Worm (Caenorhabditis elegans) whole organism, late embryonic: ENCODE data around the gene ugt-54.

Experiments used
- C08G9.2 ChIP-seq: sonication (generic microtip); optimal IDR thresholded peaks from 2 replicates; lab custom pipeline; 2016; ENCODE audit warnings: mild to moderate bottlenecking, missing genetic modification characterization, moderate library complexity, missing compliant biosample characterization
- C38D4.7 ChIP-seq: fragments of 200-800 bp; sonication (Bioruptor generic); optimal IDR thresholded peaks from 2 replicates; lab custom pipeline; 2018; ENCODE audit warnings: mild to moderate bottlenecking, missing genetic modification characterization, moderate library complexity, missing compliant biosample characterization
- F13H6.1 ChIP-seq: sonication (generic microtip); optimal IDR thresholded peaks from 2 replicates; lab custom pipeline; 2016; ENCODE audit warnings: missing genetic modification characterization, missing compliant biosample characterization
- K09A11.1 ChIP-seq: sonication (generic microtip); optimal IDR thresholded peaks from 2 replicates; lab custom pipeline; 2017; ENCODE audit warnings: antibody characterized with exemption, mild to moderate bottlenecking, missing genetic modification characterization, missing compliant biosample characterization; ENCODE audit not compliant: insufficient read depth
- T23F11.4 ChIP-seq: fragments of 200-800 bp; sonication (Bioruptor generic); optimal IDR thresholded peaks from 2 replicates; lab custom pipeline; 2018; ENCODE audit warnings: mild to moderate bottlenecking, missing genetic modification characterization, missing compliant biosample characterization
- Y22D7AL.16 ChIP-seq: sonication (generic microtip); optimal IDR thresholded peaks from 2 replicates; lab custom pipeline; 2016; ENCODE audit warnings: missing genetic modification characterization, missing compliant biosample characterization
- ceh-14 ChIP-seq: sonication (generic microtip); optimal IDR thresholded peaks from 2 replicates; lab custom pipeline; 2016; ENCODE audit warnings: missing genotype, missing genetic modification characterization, missing compliant biosample characterization
- ceh-18 ChIP-seq: sonication (generic microtip); optimal IDR thresholded peaks from 2 replicates; lab custom pipeline; 2016; ENCODE audit warnings: missing genetic modification characterization, missing compliant biosample characterization
- ceh-19 ChIP-seq: fragments of 200-800 bp; sonication (Bioruptor generic); optimal IDR thresholded peaks from 2 replicates; lab custom pipeline; 2018; ENCODE audit warnings: mild to moderate bottlenecking, missing genetic modification characterization, missing compliant biosample characterization
- ceh-24 ChIP-seq: sonication (generic microtip); optimal IDR thresholded peaks from 2 replicates; lab custom pipeline; 2016; ENCODE audit warnings: mild to moderate bottlenecking, missing genetic modification characterization, missing compliant biosample characterization
- ceh-34 ChIP-seq: sonication (generic microtip); optimal IDR thresholded peaks from 2 replicates; lab custom pipeline; 2016; ENCODE audit warnings: mild to moderate bottlenecking, missing genetic modification characterization, missing compliant biosample characterization
- ceh-48 ChIP-seq: sonication (generic microtip); optimal IDR thresholded peaks from 2 replicates; lab custom pipeline; 2016; ENCODE audit warnings: missing genetic modification characterization, inconsistent platforms, missing compliant biosample characterization
- ceh-9 ChIP-seq: sonication (generic microtip); optimal IDR thresholded peaks from 2 replicates; lab custom pipeline; 2016; ENCODE audit warnings: mild to moderate bottlenecking, missing genetic modification characterization, inconsistent platforms, missing compliant biosample characterization
- dmd-4 ChIP-seq: sonication (generic microtip); optimal IDR thresholded peaks from 2 replicates; lab custom pipeline; 2016; ENCODE audit warnings: borderline replicate concordance, missing genetic modification characterization, missing compliant biosample characterization
- dve-1 ChIP-seq: sonication (generic microtip); optimal IDR thresholded peaks from 2 replicates; lab custom pipeline; 2017; ENCODE audit warnings: antibody characterized with exemption, mild to moderate bottlenecking, missing genetic modification characterization, missing compliant biosample characterization
- elt-2 ChIP-seq: sonication (generic microtip); optimal IDR thresholded peaks from 2 replicates; lab custom pipeline; 2016; ENCODE audit warnings: missing genetic modification reagents, missing genetic modification characterization, missing compliant biosample characterization
- elt-4 ChIP-seq: sonication (generic microtip); optimal IDR thresholded peaks from 2 replicates; lab custom pipeline; 2016; ENCODE audit warnings: missing genetic modification characterization, missing compliant biosample characterization
- fax-1 ChIP-seq: sonication (generic microtip); optimal IDR thresholded peaks from 2 replicates; lab custom pipeline; 2016; ENCODE audit warnings: missing genotype, missing genetic modification characterization, missing compliant biosample characterization
- fkh-10 ChIP-seq: fragments of 150-350 bp; optimal IDR thresholded peaks from 2 replicates; lab custom pipeline; 2014; ENCODE audit warnings: missing biosample characterization, missing genetic modification reagents, missing genetic modification characterization
- hlh-13 ChIP-seq: fragments of 200-800 bp; sonication (Bioruptor generic); optimal IDR thresholded peaks from 2 replicates; lab custom pipeline; 2018; ENCODE audit warnings: mild to moderate bottlenecking, missing genetic modification characterization, missing compliant biosample characterization
- hlh-15 ChIP-seq: sonication (generic microtip); optimal IDR thresholded peaks from 2 replicates; lab custom pipeline; 2016; ENCODE audit warnings: missing genetic modification characterization, missing compliant biosample characterization
- hlh-30 ChIP-seq: sonication (generic microtip); optimal IDR thresholded peaks from 2 replicates; lab custom pipeline; 2017; ENCODE audit warnings: antibody characterized with exemption, missing genetic modification characterization, missing compliant biosample characterization; ENCODE audit not compliant: insufficient read depth
- mec-3 ChIP-seq: sonication (generic microtip); optimal IDR thresholded peaks from 2 replicates; lab custom pipeline; 2016; ENCODE audit warnings: borderline replicate concordance, missing genetic modification characterization, missing compliant biosample characterization
- nfya-1 ChIP-seq: sonication (generic microtip); optimal IDR thresholded peaks from 2 replicates; lab custom pipeline; 2017; ENCODE audit warnings: missing genetic modification characterization, mild to moderate bottlenecking, missing compliant biosample characterization, antibody characterized with exemption, moderate library complexity
- npax-4 ChIP-seq: sonication (generic microtip); optimal IDR thresholded peaks from 2 replicates; lab custom pipeline; 2016; ENCODE audit warnings: missing genetic modification characterization, missing compliant biosample characterization
- pax-1 ChIP-seq: fragments of 150-350 bp; optimal IDR thresholded peaks from 2 replicates; lab custom pipeline; 2014; ENCODE audit warnings: missing biosample characterization, missing genetic modification characterization
- pha-2 ChIP-seq: sonication (generic microtip); optimal IDR thresholded peaks from 2 replicates; lab custom pipeline; 2017; ENCODE audit warnings: mild to moderate bottlenecking, missing genetic modification characterization, missing compliant biosample characterization
- pros-1 ChIP-seq: fragments of 150-350 bp; optimal IDR thresholded peaks from 2 replicates; lab custom pipeline; 2014; ENCODE audit warnings: missing biosample characterization, missing genetic modification reagents, missing genetic modification characterization
- ref-2 ChIP-seq: sonication (generic microtip); optimal IDR thresholded peaks from 2 replicates; lab custom pipeline; 2016; ENCODE audit warnings: missing genetic modification characterization, missing compliant biosample characterization
- sdc-2 ChIP-seq: sonication (generic microtip); optimal IDR thresholded peaks from 2 replicates; lab custom pipeline; 2016; ENCODE audit warnings: missing genotype, missing genetic modification characterization, missing compliant biosample characterization
- sox-2 ChIP-seq: fragments of 200-800 bp; sonication (Bioruptor generic); IDR thresholded peaks from 2 replicates; pipeline ENCODE4 v1.3.6; 2022; ENCODE audit warnings: missing genetic modification reagents, missing genetic modification characterization, missing compliant biosample characterization
- sox-4 ChIP-seq: sonication (generic microtip); optimal IDR thresholded peaks from 2 replicates; lab custom pipeline; 2017; ENCODE audit warnings: mild to moderate bottlenecking, missing genetic modification characterization, inconsistent platforms, missing compliant biosample characterization
- syd-9 ChIP-seq: sonication (generic microtip); optimal IDR thresholded peaks from 2 replicates; lab custom pipeline; 2016; ENCODE audit warnings: mild to moderate bottlenecking, missing genetic modification characterization, moderate library complexity, missing compliant biosample characterization
- tbx-2 ChIP-seq: sonication (generic microtip); optimal IDR thresholded peaks from 2 replicates; lab custom pipeline; 2016; ENCODE audit warnings: missing genetic modification characterization, missing compliant biosample characterization
- tbx-7 ChIP-seq: sonication (generic microtip); optimal IDR thresholded peaks from 2 replicates; lab custom pipeline; 2016; ENCODE audit warnings: missing genotype, missing genetic modification characterization, missing compliant biosample characterization
- ttx-3 ChIP-seq: sonication (generic microtip); optimal IDR thresholded peaks from 2 replicates; lab custom pipeline; 2016; ENCODE audit warnings: missing genetic modification reagents, missing genetic modification characterization, missing compliant biosample characterization
- unc-3 ChIP-seq, 2 experiments: fragments of 200-800 bp in 1 of 2; sonication (Bioruptor generic) in 1 of 2; sonication (generic microtip) in 1 of 2; conservative IDR thresholded peaks in 1 of 2; optimal IDR thresholded peaks in 1 of 2; 2 replicates each; pipeline versions ENCODE4 v1.3.6 to Lab custom; 2016 to 2022; ENCODE audit warnings: missing compliant biosample characterization in 2 of 2, missing genetic modification characterization in 2 of 2, missing genetic modification reagents in 1 of 2
- unc-42 ChIP-seq: sonication (generic microtip); optimal IDR thresholded peaks from 2 replicates; lab custom pipeline; 2016; ENCODE audit warnings: missing genotype, missing genetic modification characterization, missing compliant biosample characterization
- unc-55 ChIP-seq: sonication (generic microtip); optimal IDR thresholded peaks from 2 replicates; lab custom pipeline; 2017; ENCODE audit warnings: missing biosample characterization, missing genetic modification reagents, missing genetic modification characterization
- unc-86 ChIP-seq: sonication (generic microtip); optimal IDR thresholded peaks from 2 replicates; lab custom pipeline; 2016; ENCODE audit warnings: missing genetic modification characterization, missing compliant biosample characterization

ugt-54 gene

ce11 chrIV:10734527-10735436, 26.7 kb upstream of the ugt-54 start, which contains the start of the genes orc-5 and cyb-1:
TSS of gene orc-5 (minus strand) at chrIV:10734588.
TSS of gene cyb-1 (plus strand) at chrIV:10735216.
- TF ChIP-seq pha-2, result no peak
- peak; percentile 62 for TF ChIP-seq hlh-30
- peak; percentile 23 for TF ChIP-seq unc-42 (tag; lab: Kevin White, UChicago)
- TF ChIP-seq F13H6.1 (tag; lab: Kevin White, UChicago), result no peak
- no peak for TF ChIP-seq ceh-9 (tag; lab: Kevin White, UChicago)
- peak; percentile 66 for TF ChIP-seq ceh-48 (tag; lab: Kevin White, UChicago)
- TF ChIP-seq pros-1, result no peak
- no peak for TF ChIP-seq sdc-2
- peak; percentile 58 for TF ChIP-seq pax-1 (tag; lab: Kevin White, UChicago)
- TF ChIP-seq ceh-19 (GFP tag; lab: Kevin White, UChicago), result no peak
- TF ChIP-seq fkh-10 (GFP tag; lab: Kevin White, UChicago), result no peak
- no peak for TF ChIP-seq unc-3 (GFP tag; conservative IDR thresholded peaks at IDR 0.05; lab: Robert Waterston, UW)
- TF ChIP-seq unc-3 (tag; optimal IDR thresholded peaks at IDR 0.05; lab: Kevin White, UChicago), result no peak
- no peak for TF ChIP-seq hlh-15 (tag; lab: Kevin White, UChicago)
- no peak for TF ChIP-seq ttx-3 (tag; lab: Kevin White, UChicago)
- TF ChIP-seq sox-2 (GFP tag; lab: Robert Waterston, UW), result no peak
- TF ChIP-seq fax-1 (tag; lab: Kevin White, UChicago), result no peak
- no peak for TF ChIP-seq elt-4 (tag; lab: Kevin White, UChicago)
- TF ChIP-seq sox-4 (tag; lab: Kevin White, UChicago), result no peak
- TF ChIP-seq ceh-34 (tag; lab: Kevin White, UChicago), result no peak
- no peak for TF ChIP-seq T23F11.4
- no peak for TF ChIP-seq elt-2
- no peak for TF ChIP-seq ref-2 (tag; lab: Kevin White, UChicago)
- no peak for TF ChIP-seq mec-3
- peak; percentile 44 for TF ChIP-seq nfya-1
- TF ChIP-seq npax-4 (tag; lab: Kevin White, UChicago), result no peak
- TF ChIP-seq tbx-2 (tag; lab: Kevin White, UChicago), result no peak
- TF ChIP-seq ceh-14 (tag; lab: Kevin White, UChicago), result no peak
- no peak for TF ChIP-seq tbx-7
- no peak for TF ChIP-seq Y22D7AL.16 (tag; lab: Kevin White, UChicago)
- TF ChIP-seq syd-9 (tag; lab: Kevin White, UChicago), result no peak
- peak; percentile 3 for TF ChIP-seq dve-1 (tag; lab: Kevin White, UChicago)
- no peak for TF ChIP-seq hlh-13
- TF ChIP-seq ceh-24, result no peak
- TF ChIP-seq unc-55 (GFP tag; lab: Kevin White, UChicago), result no peak
- TF ChIP-seq ceh-18, result no peak
- TF ChIP-seq dmd-4 (tag; lab: Kevin White, UChicago), result no peak
- no peak for TF ChIP-seq unc-86 (tag; lab: Kevin White, UChicago)
- no peak for TF ChIP-seq C08G9.2 (tag; lab: Kevin White, UChicago)
- TF ChIP-seq, all 69 proteins: peak for 6

- no peak for TF ChIP-seq K09A11.1 (tag; lab: Kevin White, UChicago)
- TF ChIP-seq ceh-34 (tag; lab: Kevin White, UChicago), result no peak
- no peak for TF ChIP-seq Y22D7AL.16 (tag; lab: Kevin White, UChicago)
- no peak for TF ChIP-seq hlh-30
- no peak for TF ChIP-seq unc-55 (GFP tag; lab: Kevin White, UChicago)
- no peak for TF ChIP-seq C38D4.7 (GFP tag; lab: Kevin White, UChicago)
Observed at ce11 chrIV:10737011-10737553, 24.4 kb upstream of the ugt-54 start, which contains the start of gene grl-21. TSS of gene grl-21 (plus strand) at chrIV:10737474.
